Worm (Caenorhabditis elegans) whole organism, L4/young adult: Measurements from ENCODE around the gene ncx-5.

ENCODE experiments used
- W03F9.2 ChIP-seq: fragments of 150-350 bp; optimal IDR thresholded peaks from 2 replicates; lab custom pipeline; 2014; ENCODE audit warnings: missing biosample characterization, missing genetic modification characterization
- dao-5 ChIP-seq: sonication (generic microtip); optimal IDR thresholded peaks from 2 replicates; lab custom pipeline; 2016; ENCODE audit warnings: missing genotype, missing genetic modification characterization, moderate library complexity, missing compliant biosample characterization

DNA sequence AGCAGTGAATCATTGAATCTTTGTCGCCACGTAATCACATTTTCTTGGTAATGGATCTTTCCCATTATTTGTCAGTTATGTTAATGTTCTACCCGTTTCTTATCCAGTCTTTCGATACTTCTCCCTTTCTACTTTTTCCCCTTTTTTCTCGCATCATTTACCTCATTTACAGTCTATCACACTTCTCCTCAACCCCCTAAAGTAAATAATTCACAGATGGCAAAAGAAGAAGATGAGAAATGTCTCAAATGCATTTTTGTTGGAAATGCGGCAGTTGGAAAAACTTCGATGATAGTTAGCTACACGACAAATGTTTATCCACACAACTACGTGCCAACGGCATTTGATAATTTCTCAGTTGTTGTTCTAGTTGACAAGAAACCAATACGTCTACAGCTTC, 27.8 kb downstream of the ncx-5 start, which contains the start of gene chw-1:
- TF ChIP-seq W03F9.2 (tag; lab: Kevin White, UChicago), result no peak
- no peak for TF ChIP-seq dao-5 (tag; lab: Kevin White, UChicago)
